Worm (Caenorhabditis elegans): Measurements from ENCODE around the gene ttbk-3.

- TF ChIP-seq mes-4 (tag; optimal IDR thresholded peaks at IDR 0.05) (no peak), F23B12.7 (tag; optimal IDR thresholded peaks at IDR 0.05; ENCODE audit: insufficient read depth) (no peak), dox-1 (GFP tag; IDR thresholded peaks at IDR 0.05) (no peak), nfya-1 (tag; optimal IDR thresholded peaks at IDR 0.05; ENCODE audit: borderline replicate concordance, insufficient read depth) (no peak), Y95B8A.8 (GFP tag; IDR thresholded peaks at IDR 0.05) (no peak), egl-44 (GFP tag; IDR thresholded peaks at IDR 0.05) (no peak), K12H6.12 (tag; optimal IDR thresholded peaks at IDR 0.05) (no peak)
Observed at ce11 chrIV:9933580-9933979, 43.8 kb upstream of the ttbk-3 start, which contains the start of gene spe-29.
